Worm (Caenorhabditis elegans): ENCODE measurements around the gene Y11D7A.19.
A peak's percentile ranks its signal among the peaks of the same experiment; 100 is the strongest.

ce11 chrIV:9239151-9239550, 27.2 kb downstream of the Y11D7A.19 start:
- TF ChIP-seq nhr-28 (tag; optimal IDR thresholded peaks at IDR 0.05) (no peak), fkh-4 (tag; optimal IDR thresholded peaks at IDR 0.05; ENCODE audit: borderline replicate concordance) (no peak), elt-3 (tag; optimal IDR thresholded peaks at IDR 0.05) (peak in 1 of 6 experiments; percentile 73), ceh-8 (GFP tag; optimal IDR thresholded peaks at IDR 0.05) (no peak)
